Worm (Caenorhabditis elegans) whole organism, L1 larva: Measurements from ENCODE around the gene K10G4.10.

Experiments used
- ama-1 ChIP-seq: fragments of 150-350 bp; optimal IDR thresholded peaks from 2 replicates; lab custom pipeline; 2014
- ceh-63 ChIP-seq: fragments of 200-800 bp; sonication (Bioruptor generic); optimal IDR thresholded peaks from 2 replicates; lab custom pipeline; 2018; ENCODE audit warnings: mild to moderate bottlenecking, missing genetic modification characterization, missing compliant biosample characterization
- ceh-8 ChIP-seq: fragments of 200-800 bp; sonication (Bioruptor generic); optimal IDR thresholded peaks from 2 replicates; lab custom pipeline; 2018; ENCODE audit warnings: mild to moderate bottlenecking, missing genetic modification characterization, moderate library complexity, missing compliant biosample characterization
- egl-27 ChIP-seq, 2 experiments: fragments of 150-350 bp in 1 of 2; sonication (generic microtip); optimal IDR thresholded peaks; 3 replicates each; lab custom pipeline; 2017 to 2018; ENCODE audit warnings: missing biosample characterization in 2 of 2, missing genetic modification characterization in 2 of 2, missing genetic modification reagents in 2 of 2
- elt-2 ChIP-seq: sonication (generic microtip); optimal IDR thresholded peaks from 2 replicates; lab custom pipeline; 2016; ENCODE audit warnings: missing genetic modification characterization, mild to moderate bottlenecking, inconsistent platforms, missing compliant biosample characterization, missing genetic modification reagents
- elt-3 ChIP-seq, 6 experiments: fragments of 150-350 bp in 1 of 6; sonication (generic microtip); optimal IDR thresholded peaks; 2 replicates each; lab custom pipeline; 2017 to 2018; ENCODE audit warnings: missing biosample characterization in 6 of 6, missing genetic modification characterization in 6 of 6, inconsistent platforms in 1 of 6
- ets-5 ChIP-seq: fragments of 200-800 bp; sonication (Bioruptor generic); IDR thresholded peaks from 2 replicates; pipeline ENCODE4 v1.3.6; 2022; ENCODE audit warnings: missing genetic modification characterization, missing compliant biosample characterization
- grh-1 ChIP-seq: fragments of 200-800 bp; sonication (Bioruptor generic); IDR thresholded peaks from 2 replicates; pipeline ENCODE4 v1.3.6; 2022; ENCODE audit warnings: missing genetic modification reagents, missing genetic modification characterization, missing compliant biosample characterization
- hlh-17 ChIP-seq: fragments of 200-800 bp; sonication (Bioruptor generic); optimal IDR thresholded peaks from 2 replicates; lab custom pipeline; 2018; ENCODE audit warnings: missing genetic modification characterization, mild to moderate bottlenecking, missing compliant biosample characterization, moderate library complexity, borderline replicate concordance
- hlh-4 ChIP-seq: sonication (generic microtip); optimal IDR thresholded peaks from 2 replicates; lab custom pipeline; 2016; ENCODE audit warnings: mild to moderate bottlenecking, missing genetic modification characterization, missing compliant biosample characterization
- hpl-2 ChIP-seq: fragments of 150-350 bp; optimal IDR thresholded peaks from 2 replicates; lab custom pipeline; 2014; ENCODE audit warnings: missing biosample characterization, missing genetic modification reagents, missing genetic modification characterization
- jun-1 ChIP-seq: fragments of 150-350 bp; optimal IDR thresholded peaks from 2 replicates; lab custom pipeline; 2014; ENCODE audit warnings: missing biosample characterization, missing genetic modification reagents, missing genetic modification characterization
- lin-14 ChIP-seq: fragments of 200-800 bp; sonication (Bioruptor generic); optimal IDR thresholded peaks from 2 replicates; lab custom pipeline; 2018; ENCODE audit warnings: mild to moderate bottlenecking, missing genetic modification characterization, moderate library complexity, missing compliant biosample characterization
- lin-35 ChIP-seq, 2 experiments: fragments of 150-350 bp; optimal IDR thresholded peaks; 2 replicates each; lab custom pipeline; 2014; ENCODE audit warnings: missing biosample characterization in 2 of 2, missing genetic modification characterization in 2 of 2, missing genetic modification reagents in 2 of 2
- lin-39 ChIP-seq: fragments of 150-350 bp; optimal IDR thresholded peaks from 2 replicates; lab custom pipeline; 2014; ENCODE audit warnings: missing biosample characterization, missing genetic modification reagents, missing genetic modification characterization
- lir-3 ChIP-seq: sonication (generic microtip); optimal IDR thresholded peaks from 2 replicates; lab custom pipeline; 2016; ENCODE audit warnings: mild to moderate bottlenecking, missing genetic modification characterization, moderate library complexity, missing compliant biosample characterization; ENCODE audit not compliant: poor library complexity
- mdl-1 ChIP-seq, 2 experiments: fragments of 150-350 bp; optimal IDR thresholded peaks; 2 replicates each; lab custom pipeline; 2014 to 2017; ENCODE audit warnings: missing biosample characterization in 2 of 2, missing genetic modification characterization in 2 of 2, inconsistent platforms in 1 of 2
- mef-2 ChIP-seq: fragments of 150-350 bp; optimal IDR thresholded peaks from 2 replicates; lab custom pipeline; 2014; ENCODE audit warnings: missing biosample characterization, missing genetic modification characterization
- nhr-19 ChIP-seq: fragments of 200-800 bp; sonication (Bioruptor generic); conservative IDR thresholded peaks from 2 replicates; pipeline ENCODE4 v1.3.6; 2022; ENCODE audit warnings: missing genetic modification characterization, missing compliant biosample characterization
- nhr-20 ChIP-seq: sonication (generic microtip); optimal IDR thresholded peaks from 2 replicates; lab custom pipeline; 2016; ENCODE audit warnings: mild to moderate bottlenecking, missing genetic modification characterization, missing compliant biosample characterization
- nhr-28 ChIP-seq: fragments of 150-350 bp; optimal IDR thresholded peaks from 2 replicates; lab custom pipeline; 2014; ENCODE audit warnings: missing biosample characterization, missing genetic modification characterization
- nhr-47 ChIP-seq: sonication (generic microtip); optimal IDR thresholded peaks from 2 replicates; lab custom pipeline; 2016; ENCODE audit warnings: mild to moderate bottlenecking, missing genetic modification characterization, moderate library complexity, missing compliant biosample characterization
- nhr-84 ChIP-seq: sonication (generic microtip); optimal IDR thresholded peaks from 2 replicates; lab custom pipeline; 2017; ENCODE audit warnings: missing biosample characterization, missing genetic modification characterization
- pqm-1 ChIP-seq: sonication (generic microtip); optimal IDR thresholded peaks from 3 replicates; lab custom pipeline; 2017; ENCODE audit warnings: missing biosample characterization, missing genetic modification characterization
- skn-1 ChIP-seq: fragments of 150-350 bp; optimal IDR thresholded peaks from 2 replicates; lab custom pipeline; 2014; ENCODE audit warnings: missing biosample characterization, missing genetic modification characterization
- sox-4 ChIP-seq: sonication (generic microtip); optimal IDR thresholded peaks from 2 replicates; lab custom pipeline; 2016; ENCODE audit warnings: missing genetic modification characterization, missing compliant biosample characterization
- swsn-7 ChIP-seq: sonication (generic microtip); optimal IDR thresholded peaks from 2 replicates; lab custom pipeline; 2016; ENCODE audit warnings: missing genetic modification characterization, missing compliant biosample characterization
- tlp-1 ChIP-seq: fragments of 150-350 bp; optimal IDR thresholded peaks from 2 replicates; lab custom pipeline; 2014; ENCODE audit warnings: missing biosample characterization, missing genetic modification characterization
- unc-130 ChIP-seq: fragments of 150-350 bp; optimal IDR thresholded peaks from 2 replicates; lab custom pipeline; 2017; ENCODE audit warnings: missing biosample characterization, missing genetic modification characterization, inconsistent platforms
- xbp-1 ChIP-seq: sonication (generic microtip); optimal IDR thresholded peaks from 2 replicates; lab custom pipeline; 2016; ENCODE audit warnings: missing genetic modification characterization, missing compliant biosample characterization
- zag-1 ChIP-seq: fragments of 150-350 bp; optimal IDR thresholded peaks from 2 replicates; lab custom pipeline; 2014; ENCODE audit warnings: missing biosample characterization, missing genetic modification characterization
- ztf-11 ChIP-seq, 2 experiments: sonication (generic microtip); optimal IDR thresholded peaks; 2 replicates each; lab custom pipeline; 2016 to 2017; ENCODE audit warnings: missing genetic modification characterization in 2 of 2, missing biosample characterization in 1 of 2, missing compliant biosample characterization in 1 of 2

The K10G4.10 gene

DNA sequence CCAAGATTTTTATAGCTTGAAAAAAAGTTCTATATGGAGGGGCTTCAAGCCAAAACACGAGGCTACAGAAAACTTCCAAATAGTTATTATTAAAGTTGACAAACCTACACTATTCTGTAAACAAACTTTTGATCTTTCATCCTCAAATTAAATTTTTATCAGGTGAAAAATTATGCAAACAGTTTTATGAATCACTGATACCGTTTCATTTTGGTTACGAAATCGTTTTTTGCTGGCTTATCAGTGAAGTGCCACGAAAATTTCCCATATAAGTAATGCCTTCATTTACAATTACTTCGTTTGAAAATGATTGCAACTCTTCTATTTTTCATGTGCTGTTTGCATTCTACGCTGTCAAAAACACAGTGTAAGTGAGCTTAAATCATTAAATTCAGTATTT, 34.5 kb upstream of the K10G4.10 start, which contains the start of gene T19C9.8:
Gene T19C9.8, plus strand, starts transcription at position 299 of the 400 bp plus-strand sequence.
- TF ChIP-seq elt-2 (tag; lab: Kevin White, UChicago) (peak; percentile 94), lin-39 (tag; lab: Kevin White, UChicago) (no peak), ceh-8 (GFP tag; lab: Kevin White, UChicago) (no peak), egl-27 (tag; optimal IDR thresholded peaks at IDR 0.05; lab: Kevin White, UChicago) (no peak), sox-4 (tag; lab: Kevin White, UChicago) (no peak), jun-1 (peak; percentile 12), lin-35 (GFP tag; optimal IDR thresholded peaks at IDR 0.05; lab: Kevin White, UChicago) (peak in 1 of 2 experiments; percentile 2), pqm-1 (tag; lab: Kevin White, UChicago) (peak; percentile 1), skn-1 (tag; lab: Kevin White, UChicago) (no peak), hlh-4 (tag; lab: Kevin White, UChicago) (no peak), xbp-1 (tag; lab: Kevin White, UChicago) (no peak), nhr-47 (tag; lab: Kevin White, UChicago) (no peak), nhr-84 (tag; lab: Kevin White, UChicago) (no peak), unc-130 (tag; lab: Kevin White, UChicago) (no peak), ama-1 (no peak), swsn-7 (tag; lab: Kevin White, UChicago) (no peak), hpl-2 (GFP tag; lab: Kevin White, UChicago) (no peak), mef-2 (tag; lab: Kevin White, UChicago) (no peak), lin-14 (GFP tag; lab: Kevin White, UChicago) (peak; percentile 17)

DNA sequence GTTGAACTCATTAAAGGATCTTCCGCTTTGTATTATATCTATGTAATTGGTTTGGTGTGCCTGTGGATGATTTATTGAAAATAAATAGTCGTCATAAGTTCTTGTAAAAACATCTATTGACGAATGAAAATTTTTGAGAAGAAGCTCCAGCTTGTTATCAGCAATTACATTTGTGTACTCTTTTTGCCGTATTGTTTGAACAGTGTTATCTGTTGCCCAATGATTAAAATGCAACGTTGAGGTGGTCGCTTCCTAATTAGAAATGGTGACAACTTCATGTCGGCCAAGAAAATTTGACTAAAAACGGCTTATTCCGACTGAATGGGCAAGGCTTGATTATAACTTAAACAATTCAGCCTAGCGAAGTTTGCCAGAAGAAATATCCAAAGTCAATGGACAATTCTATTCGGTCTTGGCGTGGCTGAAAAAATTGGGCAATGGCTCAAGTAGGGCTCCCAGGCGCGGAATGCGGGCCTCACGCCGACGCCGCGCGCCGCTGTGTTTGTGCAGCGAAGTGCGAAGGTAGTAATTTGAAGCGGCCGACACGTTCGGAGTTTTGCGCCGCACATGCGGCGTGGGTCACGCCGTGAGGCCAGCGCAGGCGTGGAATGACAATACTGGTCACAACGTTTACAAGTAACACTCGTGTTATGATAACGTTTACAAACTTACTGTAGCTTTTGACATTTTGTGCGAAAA, 32.6 kb upstream of the K10G4.10 start:
- TF ChIP-seq elt-2 (tag; lab: Kevin White, UChicago) (peak; percentile 73), ets-5 (no peak)
- TF ChIP-seq, all 84 proteins: peak for 1

DNA sequence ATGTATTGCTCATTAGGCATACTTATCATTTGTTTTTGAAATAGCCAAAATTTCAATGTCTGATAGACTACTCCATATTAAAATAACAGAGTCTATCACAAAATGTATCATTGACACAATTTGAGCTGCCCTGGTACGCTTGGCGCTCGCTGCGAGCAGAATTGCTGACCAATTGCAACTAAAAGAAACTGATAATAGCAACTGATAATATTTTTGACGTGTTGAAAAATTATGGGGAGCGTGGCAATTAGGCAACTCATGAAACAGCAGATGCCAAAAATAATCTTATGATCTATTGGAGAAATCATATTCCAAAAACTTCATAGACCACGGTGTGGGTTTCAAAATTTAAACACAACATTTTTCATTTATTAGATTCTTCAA, 32.1 kb upstream of the K10G4.10 start:
- TF ChIP-seq elt-2 (tag; lab: Kevin White, UChicago) (peak; percentile 95), hlh-17 (GFP tag; lab: Kevin White, UChicago) (no peak)

DNA sequence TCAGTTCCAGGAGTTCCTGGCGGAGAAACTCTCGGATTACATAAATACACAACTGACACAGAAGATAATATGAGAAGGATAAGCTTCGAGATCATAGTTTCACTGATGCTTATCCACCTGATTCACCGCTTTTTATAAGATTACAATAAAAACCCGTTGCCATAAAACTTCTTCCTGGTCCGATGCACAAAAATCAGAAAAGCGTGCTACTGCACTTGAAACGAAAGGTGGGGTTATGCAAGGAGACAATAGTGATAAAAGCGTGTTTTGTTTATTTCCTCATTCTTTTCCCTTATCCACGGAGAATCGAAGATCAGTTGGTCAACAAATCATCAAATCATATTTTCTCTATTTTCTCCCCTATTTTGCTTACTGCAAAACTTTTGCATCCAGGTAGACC, 30.8 kb upstream of the K10G4.10 start, which contains the start of gene Y68A4B.3:
Gene Y68A4B.3, minus strand, starts transcription at position 101 of the 400 bp plus-strand sequence.
- no peak for TF ChIP-seq xbp-1 (tag; lab: Kevin White, UChicago)
- TF ChIP-seq nhr-20 = no peak
- TF ChIP-seq zag-1 (tag; lab: Kevin White, UChicago) = no peak
- no peak for TF ChIP-seq lir-3 (tag; lab: Kevin White, UChicago)
- no peak for TF ChIP-seq pqm-1 (tag; lab: Kevin White, UChicago)
- no peak for TF ChIP-seq elt-3 (tag; optimal IDR thresholded peaks at IDR 0.05; lab: Kevin White, UChicago)
- TF ChIP-seq ztf-11 (tag; optimal IDR thresholded peaks at IDR 0.05; lab: Kevin White, UChicago) = no peak
- TF ChIP-seq, all 84 proteins: peak for 0

DNA sequence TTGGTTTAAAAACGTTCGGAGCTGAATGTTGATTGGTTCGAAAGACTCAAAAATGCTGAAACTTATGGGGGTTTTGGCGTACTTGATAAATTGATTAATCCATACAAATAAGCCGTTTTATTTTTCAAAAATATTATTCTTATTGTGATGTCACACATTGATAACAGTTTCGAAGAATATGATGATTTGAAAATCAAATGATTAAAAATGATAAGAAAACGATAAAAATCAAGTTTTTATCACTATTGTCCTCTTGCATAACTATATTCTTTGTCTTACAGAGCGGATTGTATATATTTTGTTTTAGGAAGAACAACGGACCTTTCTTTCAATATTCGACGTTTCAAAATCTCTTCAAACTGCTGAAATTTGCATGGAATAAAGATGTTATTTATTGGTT, 30.3 kb upstream of the K10G4.10 start:
- no peak for TF ChIP-seq mdl-1 (tag; optimal IDR thresholded peaks at IDR 0.05; lab: Kevin White, UChicago)
- TF ChIP-seq tlp-1 (tag; lab: Kevin White, UChicago) = peak; percentile 48
- TF ChIP-seq ceh-63 (GFP tag; lab: Kevin White, UChicago) = no peak
- peak; percentile 79 for TF ChIP-seq elt-2 (tag; lab: Kevin White, UChicago)

DNA sequence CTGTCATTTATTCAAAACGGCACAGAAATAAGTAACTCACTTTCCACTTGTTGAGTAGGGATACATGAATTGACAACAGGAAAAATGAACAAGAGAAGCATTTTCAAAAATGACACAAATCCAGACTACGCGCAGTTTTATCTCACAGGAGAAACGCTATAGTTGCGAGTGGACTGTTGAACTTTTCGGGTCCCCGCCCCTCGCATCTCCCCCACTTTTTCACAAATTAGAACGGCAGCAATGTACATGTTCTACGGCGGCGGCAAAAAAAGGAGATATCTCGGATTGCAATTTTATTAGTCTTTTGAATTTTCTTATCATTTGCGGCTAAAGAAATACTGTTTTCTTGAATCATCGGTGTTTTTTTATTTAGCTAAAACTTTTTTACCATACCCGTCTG, 27.9 kb upstream of the K10G4.10 start, which contains the start of gene clec-242:
Gene clec-242, minus strand, starts transcription at position 101 of the 400 bp plus-strand sequence.
- TF ChIP-seq grh-1 = no peak
- TF ChIP-seq hpl-2 (GFP tag; lab: Kevin White, UChicago) = no peak
- TF ChIP-seq nhr-19 (GFP tag; lab: Robert Waterston, UW) = no peak
- TF ChIP-seq sox-4 (tag; lab: Kevin White, UChicago) = no peak
- no peak for TF ChIP-seq nhr-28 (tag; lab: Kevin White, UChicago)
